Fruit fly (Drosophila melanogaster) whole organism, embryonic: ENCODE results near the gene Srp14.

Source experiments
- Abd-B ChIP-seq: fragments of 200-800 bp; sonication (Bioruptor generic); optimal IDR thresholded peaks from 2 replicates; lab custom pipeline; 2018; ENCODE audit warnings: missing biosample characterization, mild to moderate bottlenecking, missing genetic modification characterization, moderate library complexity
- Antp ChIP-seq: fragments of 200-800 bp; sonication (Bioruptor generic); optimal IDR thresholded peaks from 3 replicates; lab custom pipeline; 2016; ENCODE audit warnings: missing biosample characterization, missing genetic modification characterization
- BtbVII ChIP-seq: fragments of 200-800 bp; sonication (Bioruptor generic); optimal IDR thresholded peaks from 3 replicates; lab custom pipeline; 2017; ENCODE audit warnings: missing biosample characterization, mild to moderate bottlenecking, missing genetic modification characterization
- CG10147 ChIP-seq: fragments of 200-800 bp; sonication (Bioruptor generic); optimal IDR thresholded peaks from 2 replicates; lab custom pipeline; 2019; ENCODE audit warnings: missing biosample characterization, mild to moderate bottlenecking, missing genetic modification characterization, moderate library complexity
- CG10431 ChIP-seq: fragments of 200-800 bp; sonication (Bioruptor generic); optimal IDR thresholded peaks from 3 replicates; lab custom pipeline; 2018; ENCODE audit warnings: missing biosample characterization, mild to moderate bottlenecking, missing genetic modification characterization
- CG10565 ChIP-seq: fragments of 200-800 bp; sonication (Bioruptor generic); optimal IDR thresholded peaks from 3 replicates; lab custom pipeline; 2016; ENCODE audit warnings: missing biosample characterization, mild to moderate bottlenecking, missing genetic modification characterization
- CG12104 ChIP-seq: fragments of 200-800 bp; sonication (Bioruptor generic); optimal IDR thresholded peaks from 3 replicates; lab custom pipeline; 2016; ENCODE audit warnings: missing biosample characterization, missing genetic modification characterization
- CG1233 ChIP-seq: fragments of 200-800 bp; sonication (Bioruptor generic); optimal IDR thresholded peaks from 4 replicates; lab custom pipeline; 2018; ENCODE audit warnings: missing biosample characterization, mild to moderate bottlenecking, missing genetic modification characterization
- CG12769 ChIP-seq: fragments of 200-800 bp; sonication (Bioruptor generic); optimal IDR thresholded peaks from 2 replicates; lab custom pipeline; 2019; ENCODE audit warnings: missing biosample characterization, mild to moderate bottlenecking, missing genetic modification characterization, moderate library complexity
- CG13624 ChIP-seq: fragments of 200-800 bp; sonication (Bioruptor generic); optimal IDR thresholded peaks from 2 replicates; lab custom pipeline; 2016; ENCODE audit warnings: missing biosample characterization, missing genetic modification characterization
- CG17568 ChIP-seq: fragments of 200-800 bp; sonication (Bioruptor generic); optimal IDR thresholded peaks from 2 replicates; lab custom pipeline; 2018; ENCODE audit warnings: missing biosample characterization, mild to moderate bottlenecking, missing genetic modification characterization, moderate library complexity
- CG1832 ChIP-seq: fragments of 200-800 bp; sonication (Bioruptor generic); optimal IDR thresholded peaks from 2 replicates; lab custom pipeline; 2017; ENCODE audit warnings: missing biosample characterization, mild to moderate bottlenecking, missing genetic modification characterization, inconsistent platforms
- CG34224 ChIP-seq: fragments of 200-800 bp; sonication (Bioruptor generic); IDR thresholded peaks from 3 replicates; pipeline ENCODE4 v1.3.6; 2022; ENCODE audit warnings: missing biosample characterization, missing genetic modification characterization; ENCODE audit not compliant: partially characterized antibody
- CG3838 ChIP-seq: fragments of 200-800 bp; sonication (Bioruptor generic); optimal IDR thresholded peaks from 3 replicates; lab custom pipeline; 2016; ENCODE audit warnings: missing biosample characterization, missing genetic modification characterization
- CG4707 ChIP-seq: fragments of 200-800 bp; sonication (Bioruptor generic); optimal IDR thresholded peaks from 2 replicates; lab custom pipeline; 2018; ENCODE audit warnings: missing biosample characterization, mild to moderate bottlenecking, missing genetic modification characterization, moderate library complexity
- CG6683 ChIP-seq: fragments of 200-800 bp; sonication (Bioruptor generic); optimal IDR thresholded peaks from 2 replicates; lab custom pipeline; 2017; ENCODE audit warnings: missing biosample characterization, mild to moderate bottlenecking, missing genetic modification characterization, missing genetic modification reagents
- CG6765 ChIP-seq: fragments of 200-800 bp; sonication (Bioruptor generic); optimal IDR thresholded peaks from 3 replicates; lab custom pipeline; 2017; ENCODE audit warnings: missing biosample characterization, mild to moderate bottlenecking, missing genetic modification characterization
- CG7987 ChIP-seq: fragments of 200-800 bp; sonication (Bioruptor generic); optimal IDR thresholded peaks from 2 replicates; lab custom pipeline; 2018; ENCODE audit warnings: missing biosample characterization, mild to moderate bottlenecking, missing genetic modification characterization, moderate library complexity
- CG8388 ChIP-seq: fragments of 200-800 bp; sonication (Bioruptor generic); optimal IDR thresholded peaks from 2 replicates; lab custom pipeline; 2019; ENCODE audit warnings: missing biosample characterization, mild to moderate bottlenecking, missing genetic modification characterization, moderate library complexity
- Dad ChIP-seq: fragments of 200-800 bp; sonication (Bioruptor generic); optimal IDR thresholded peaks from 3 replicates; lab custom pipeline; 2016; ENCODE audit warnings: missing biosample characterization, missing genetic modification characterization
- Dek ChIP-seq: fragments of 200-800 bp; sonication (Bioruptor generic); optimal IDR thresholded peaks from 3 replicates; lab custom pipeline; 2019; ENCODE audit warnings: missing biosample characterization, mild to moderate bottlenecking, missing genetic modification characterization, moderate library complexity
- Drgx ChIP-seq: fragments of 200-800 bp; sonication (Bioruptor generic); IDR thresholded peaks from 2 replicates; pipeline ENCODE4 v1.3.6; 2022; ENCODE audit warnings: missing biosample characterization, missing genetic modification characterization
- Fer3 ChIP-seq: fragments of 200-800 bp; sonication (Bioruptor generic); optimal IDR thresholded peaks from 2 replicates; lab custom pipeline; 2018; ENCODE audit warnings: missing biosample characterization, mild to moderate bottlenecking, missing genetic modification characterization, moderate library complexity
- Mad ChIP-seq: fragments of 200-800 bp; sonication (Bioruptor generic); optimal IDR thresholded peaks from 2 replicates; lab custom pipeline; 2016; ENCODE audit warnings: missing biosample characterization, missing genetic modification characterization
- NK7.1 ChIP-seq: fragments of 200-800 bp; sonication (Bioruptor generic); optimal IDR thresholded peaks from 3 replicates; lab custom pipeline; 2016; ENCODE audit warnings: missing biosample characterization, missing genetic modification characterization
- az2 ChIP-seq: fragments of 200-800 bp; sonication (Bioruptor generic); optimal IDR thresholded peaks from 3 replicates; lab custom pipeline; 2016; ENCODE audit warnings: missing biosample characterization, missing genetic modification characterization
- chif ChIP-seq, 2 experiments: fragments of 200-800 bp; sonication (Bioruptor generic); optimal IDR thresholded peaks; 3 replicates each; lab custom pipeline; 2016; ENCODE audit warnings: missing biosample characterization in 2 of 2, missing genetic modification characterization in 2 of 2
- crc ChIP-seq: fragments of 200-800 bp; sonication (Bioruptor generic); optimal IDR thresholded peaks from 2 replicates; lab custom pipeline; 2016; ENCODE audit warnings: missing biosample characterization, missing genetic modification characterization
- da ChIP-seq: fragments of 200-800 bp; sonication (Bioruptor generic); optimal IDR thresholded peaks from 2 replicates; lab custom pipeline; 2016; ENCODE audit warnings: missing biosample characterization, missing genetic modification characterization
- ems ChIP-seq: fragments of 200-800 bp; sonication (Bioruptor generic); optimal IDR thresholded peaks from 3 replicates; lab custom pipeline; 2016; ENCODE audit warnings: missing biosample characterization, missing genetic modification characterization
- fd96Cb ChIP-seq: fragments of 200-800 bp; sonication (Bioruptor generic); optimal IDR thresholded peaks from 2 replicates; lab custom pipeline; 2018; ENCODE audit warnings: missing biosample characterization, mild to moderate bottlenecking, missing genetic modification characterization, moderate library complexity
- gro ChIP-seq: fragments of 200-800 bp; sonication (Bioruptor generic); optimal IDR thresholded peaks from 2 replicates; lab custom pipeline; 2016; ENCODE audit warnings: missing biosample characterization, missing genetic modification characterization
- gsb-n ChIP-seq: fragments of 200-800 bp; sonication (Bioruptor generic); optimal IDR thresholded peaks from 3 replicates; lab custom pipeline; 2018; ENCODE audit warnings: missing biosample characterization, mild to moderate bottlenecking, missing genetic modification characterization
- ham ChIP-seq: fragments of 200-800 bp; sonication (Bioruptor generic); IDR thresholded peaks from 2 replicates; pipeline ENCODE4 v1.3.6; 2022; ENCODE audit warnings: missing biosample characterization, missing genetic modification characterization
- ind ChIP-seq: fragments of 200-800 bp; sonication (Bioruptor generic); optimal IDR thresholded peaks from 3 replicates; lab custom pipeline; 2016; ENCODE audit warnings: missing biosample characterization, missing genetic modification characterization
- jigr1 ChIP-seq: fragments of 200-800 bp; sonication (Bioruptor generic); IDR thresholded peaks from 3 replicates; pipeline ENCODE4 v1.3.6; 2022; ENCODE audit warnings: missing biosample characterization, missing genetic modification characterization
- klu ChIP-seq: fragments of 200-800 bp; sonication (Bioruptor generic); IDR thresholded peaks from 2 replicates; pipeline ENCODE4 v1.3.6; 2022; ENCODE audit warnings: missing biosample characterization, missing genetic modification characterization
- maf-S ChIP-seq: fragments of 200-800 bp; sonication (Bioruptor generic); optimal IDR thresholded peaks from 2 replicates; lab custom pipeline; 2016; ENCODE audit warnings: missing biosample characterization, missing genetic modification characterization
- pan ChIP-seq, 4 experiments: fragments of >200 bp in 3 of 4; fragments of 200-800 bp in 1 of 4; sonication (Bioruptor generic) in 1 of 4; optimal IDR thresholded peaks in 3 of 4; IDR thresholded peaks in 1 of 4; 2 replicates each; pipeline versions ENCODE4 v1.3.6 to Lab custom; 2017 to 2022; ENCODE audit warnings: missing biosample characterization in 2 of 4, missing genetic modification characterization in 2 of 4, mixed read lengths in 1 of 4
- rib ChIP-seq: fragments of 200-800 bp; sonication (Bioruptor generic); IDR thresholded peaks from 2 replicates; pipeline ENCODE4 v1.3.6; 2022; ENCODE audit warnings: missing biosample characterization, missing genetic modification characterization
- ro ChIP-seq: fragments of 200-800 bp; sonication (Bioruptor generic); IDR thresholded peaks from 2 replicates; pipeline ENCODE4 v1.3.6; 2022; ENCODE audit warnings: missing biosample characterization, missing genetic modification characterization
- run ChIP-seq: fragments of 200-800 bp; sonication (Bioruptor generic); optimal IDR thresholded peaks from 3 replicates; lab custom pipeline; 2018; ENCODE audit warnings: missing biosample characterization, mild to moderate bottlenecking, missing genetic modification characterization
- sens-2 ChIP-seq: fragments of 200-800 bp; sonication (Bioruptor generic); IDR thresholded peaks from 2 replicates; pipeline ENCODE4 v1.3.6; 2022; ENCODE audit warnings: missing biosample characterization, missing genetic modification characterization
- seq ChIP-seq: fragments of 200-800 bp; sonication (Bioruptor generic); IDR thresholded peaks from 2 replicates; pipeline ENCODE4 v1.3.6; 2022; ENCODE audit warnings: missing biosample characterization, missing genetic modification characterization
- so ChIP-seq: fragments of 200-800 bp; sonication (Bioruptor generic); IDR thresholded peaks from 3 replicates; pipeline ENCODE4 v1.3.6; 2022; ENCODE audit warnings: missing biosample characterization, missing genetic modification characterization
- stc ChIP-seq: fragments of 200-800 bp; sonication (Bioruptor generic); IDR thresholded peaks from 2 replicates; pipeline ENCODE4 v1.3.6; 2022; ENCODE audit warnings: missing biosample characterization, missing genetic modification characterization
- vvl ChIP-seq: fragments of 200-800 bp; sonication (Bioruptor generic); IDR thresholded peaks from 2 replicates; pipeline ENCODE4 v1.3.6; 2022; ENCODE audit warnings: missing biosample characterization, missing genetic modification characterization
- yki ChIP-seq: fragments of >200 bp; optimal IDR thresholded peaks from 3 replicates; lab custom pipeline; 2018

Srp14 gene

dm6 chr3R:20594194-20595144, 14.6 kb downstream of the Srp14 start (continued):
- TF ChIP-seq ham (GFP tag; lab: Robert Waterston, UW) (no peak), CG4707 (GFP tag; lab: Kevin White, UChicago) (peak; percentile 33), sens-2 (0 out of 2 replicates have a peak, but pooled peaks have one; percentile 5), CG12104 (GFP tag; lab: Kevin White, UChicago) (peak; percentile 82), Dek (tag; lab: Kevin White, UChicago) (peak; percentile 83), ro (GFP tag; lab: Robert Waterston, UW) (peak; percentile 42; the same call in 1 of the 2 replicates), CG6683 (GFP tag; lab: Kevin White, UChicago) (peak; percentile 80), so (peak; percentile 52; the same call in 1 of the 3 replicates), ind (GFP tag; lab: Kevin White, UChicago) (peak; percentile 76), CG13624 (GFP tag; lab: Kevin White, UChicago) (no peak), CG10147 (GFP tag; lab: Kevin White, UChicago) (peak; percentile 89), crc (GFP tag; lab: Kevin White, UChicago) (no peak), vvl (GFP tag; lab: Robert Waterston, UW) (peak; percentile 86), az2 (GFP tag; lab: Kevin White, UChicago) (peak; percentile 84), CG8388 (GFP tag; lab: Kevin White, UChicago) (peak; percentile 96), ems (no peak), gsb-n (tag; lab: Kevin White, UChicago) (peak; percentile 98), Drgx (GFP tag; lab: Robert Waterston, UW) (peak; percentile 82), seq (GFP tag; lab: Robert Waterston, UW) (0 out of 2 replicates have a peak, but pooled peaks have one; percentile 48), Fer3 (tag; lab: Kevin White, UChicago) (peak; percentile 81), pan (optimal IDR thresholded peaks at IDR 0.05; lab: Kevin White, UChicago) (no peak), pan (GFP tag; optimal IDR thresholded peaks at IDR 0.05 in 1 of 2, IDR thresholded peaks at IDR 0.05 in 1 of 2) (peak in 1 of 2 experiments; percentile 82), klu (GFP tag; lab: Robert Waterston, UW) (peak; percentile 53), CG1832 (peak; percentile 59), CG10565 (GFP tag; lab: Kevin White, UChicago) (peak; percentile 10), Dad (GFP tag; lab: Kevin White, UChicago) (no peak), chif (GFP tag; optimal IDR thresholded peaks at IDR 0.05; lab: Kevin White, UChicago) (peak in 1 of 2 experiments; percentile 21), CG12769 (peak; percentile 9), run (tag; lab: Kevin White, UChicago) (peak; percentile 87), jigr1 (peak; percentile 59; the same call in 1 of the 3 replicates), BtbVII (peak; percentile 70), Abd-B (GFP tag; lab: Kevin White, UChicago) (peak; percentile 92), da (GFP tag; lab: Kevin White, UChicago) (peak; percentile 47), gro (no peak), CG6765 (GFP tag; lab: Kevin White, UChicago) (peak; percentile 66), CG34224 (no peak), NK7.1 (GFP tag; lab: Kevin White, UChicago) (no peak), rib (peak; percentile 38; the same call in 1 of the 2 replicates), fd96Cb (tag; lab: Kevin White, UChicago) (peak; percentile 96), CG17568 (GFP tag; lab: Kevin White, UChicago) (peak; percentile 50), CG3838 (no peak), stc (GFP tag; lab: Robert Waterston, UW) (peak; percentile 68), CG7987 (GFP tag; lab: Kevin White, UChicago) (peak; percentile 34), maf-S (GFP tag; lab: Kevin White, UChicago) (no peak), CG1233 (GFP tag; lab: Kevin White, UChicago) (peak; percentile 86), Mad (GFP tag; lab: Kevin White, UChicago) (no peak), yki (lab: Kevin White, UChicago) (peak; percentile 20), Antp (GFP tag; lab: Kevin White, UChicago) (no peak), CG10431 (GFP tag; lab: Kevin White, UChicago) (peak; percentile 74)
